Worm (Caenorhabditis elegans) whole organism, L4 larva: ENCODE results near the gene npp-8.

Experiments
- Y75B8A.6 ChIP-seq: fragments of 200-800 bp; sonication (Bioruptor generic); IDR thresholded peaks from 2 replicates; pipeline ENCODE4 v1.3.6; 2022; ENCODE audit warnings: missing genetic modification reagents, missing genetic modification characterization, missing compliant biosample characterization
- aha-1 ChIP-seq: fragments of 150-350 bp; peaks from one replicate; lab custom pipeline; 2014; ENCODE audit warnings: missing biosample characterization, missing genetic modification characterization
- aly-2 ChIP-seq: sonication (generic microtip); optimal IDR thresholded peaks from 2 replicates; lab custom pipeline; 2018; ENCODE audit warnings: missing biosample characterization, missing genetic modification characterization
- ceh-28 ChIP-seq: fragments of 150-350 bp; optimal IDR thresholded peaks from 2 replicates; lab custom pipeline; 2014; ENCODE audit warnings: missing biosample characterization, missing genetic modification reagents, missing genetic modification characterization
- ceh-44 ChIP-seq: fragments of 200-800 bp; sonication (Bioruptor generic); IDR thresholded peaks from 2 replicates; pipeline ENCODE4 v1.3.6; 2022; ENCODE audit warnings: missing genetic modification reagents, missing genetic modification characterization, missing compliant biosample characterization
- daf-16 ChIP-seq, 3 experiments: sonication (generic microtip); optimal IDR thresholded peaks; 2 replicates each; lab custom pipeline; 2016 to 2017; ENCODE audit warnings: missing genetic modification characterization in 3 of 3, missing genetic modification reagents in 3 of 3, mild to moderate bottlenecking in 2 of 3, missing compliant biosample characterization in 2 of 3, missing biosample characterization in 1 of 3, moderate library complexity in 1 of 3
- dmd-6 ChIP-seq: fragments of 200-800 bp; sonication (Bioruptor generic); IDR thresholded peaks from 2 replicates; pipeline ENCODE4 v1.3.6; 2022; ENCODE audit warnings: missing genetic modification reagents, missing genetic modification characterization, missing compliant biosample characterization
- duxl-1 ChIP-seq: sonication (generic microtip); optimal IDR thresholded peaks from 2 replicates; lab custom pipeline; 2016; ENCODE audit warnings: mild to moderate bottlenecking, missing genetic modification characterization, moderate library complexity, missing compliant biosample characterization; ENCODE audit not compliant: poor library complexity
- dve-1 ChIP-seq: sonication (generic microtip); optimal IDR thresholded peaks from 2 replicates; lab custom pipeline; 2017; ENCODE audit warnings: antibody characterized with exemption, mild to moderate bottlenecking, missing genetic modification characterization, missing compliant biosample characterization; ENCODE audit not compliant: insufficient read depth
- egl-43 ChIP-seq: fragments of 200-800 bp; sonication (Bioruptor generic); IDR thresholded peaks from 2 replicates; pipeline ENCODE4 v1.3.6; 2022; ENCODE audit warnings: missing genetic modification reagents, missing genetic modification characterization, missing compliant biosample characterization
- hlh-11 ChIP-seq: fragments of 200-800 bp; sonication (Bioruptor generic); optimal IDR thresholded peaks from 2 replicates; lab custom pipeline; 2018; ENCODE audit warnings: mild to moderate bottlenecking, missing genetic modification characterization, missing compliant biosample characterization
- hlh-30 ChIP-seq: sonication (generic microtip); optimal IDR thresholded peaks from 2 replicates; lab custom pipeline; 2017; ENCODE audit warnings: antibody characterized with exemption, mild to moderate bottlenecking, missing genetic modification characterization, missing compliant biosample characterization; ENCODE audit not compliant: insufficient read depth
- lin-13 ChIP-seq: fragments of 150-350 bp; optimal IDR thresholded peaks from 2 replicates; lab custom pipeline; 2014; ENCODE audit warnings: missing biosample characterization, missing genetic modification reagents, missing genetic modification characterization
- lsy-2 ChIP-seq, 2 experiments: fragments of 150-350 bp in 1 of 2; sonication (generic microtip) in 1 of 2; optimal IDR thresholded peaks; 2 replicates each; lab custom pipeline; 2014 to 2017; ENCODE audit warnings: missing biosample characterization in 2 of 2, missing genetic modification characterization in 2 of 2
- madf-5 ChIP-seq, 2 experiments: fragments of 200-800 bp; sonication (Bioruptor generic); IDR thresholded peaks; 2 replicates each; pipeline ENCODE4 v1.3.6; 2022; ENCODE audit warnings: missing compliant biosample characterization in 2 of 2, missing genetic modification characterization in 2 of 2
- madf-9 ChIP-seq: fragments of 200-800 bp; sonication (Bioruptor generic); conservative IDR thresholded peaks from 2 replicates; pipeline ENCODE4 v1.3.6; 2022; ENCODE audit warnings: missing genetic modification reagents, missing genetic modification characterization, missing compliant biosample characterization
- mdl-1 ChIP-seq, 2 experiments: fragments of 150-350 bp in 1 of 2; sonication (generic microtip) in 1 of 2; optimal IDR thresholded peaks; 2 replicates each; lab custom pipeline; 2014 to 2017; ENCODE audit warnings: missing biosample characterization in 2 of 2, missing genetic modification characterization in 2 of 2
- mdt-29 ChIP-seq: fragments of 200-800 bp; sonication (Bioruptor generic); IDR thresholded peaks from 2 replicates; pipeline ENCODE4 v1.3.6; 2022; ENCODE audit warnings: missing genetic modification reagents, missing genetic modification characterization, missing compliant biosample characterization
- mep-1 ChIP-seq: fragments of 150-350 bp; sonication (generic microtip); optimal IDR thresholded peaks from 3 replicates; lab custom pipeline; 2014; ENCODE audit warnings: missing biosample characterization, missing genetic modification characterization
- mes-2 ChIP-seq: sonication (generic microtip); optimal IDR thresholded peaks from 2 replicates; lab custom pipeline; 2016; ENCODE audit warnings: missing genotype, mild to moderate bottlenecking, missing genetic modification characterization, missing compliant biosample characterization; ENCODE audit not compliant: poor library complexity, severe bottlenecking
- mxl-3 ChIP-seq: fragments of 200-800 bp; sonication (Bioruptor generic); optimal IDR thresholded peaks from 2 replicates; lab custom pipeline; 2018; ENCODE audit warnings: mild to moderate bottlenecking, missing genetic modification characterization, missing compliant biosample characterization
- nhr-28 ChIP-seq: fragments of 150-350 bp; optimal IDR thresholded peaks from 2 replicates; lab custom pipeline; 2014; ENCODE audit warnings: missing biosample characterization, missing genetic modification characterization
- nhr-77 ChIP-seq: fragments of 150-350 bp; optimal IDR thresholded peaks from 2 replicates; lab custom pipeline; 2014; ENCODE audit warnings: missing biosample characterization, missing genetic modification characterization
- php-3 ChIP-seq: fragments of 200-800 bp; sonication (Bioruptor generic); IDR thresholded peaks from 2 replicates; pipeline ENCODE4 v1.3.6; 2022; ENCODE audit warnings: missing genetic modification reagents, missing genetic modification characterization, missing compliant biosample characterization
- snpc-4 ChIP-seq: fragments of 150-350 bp; optimal IDR thresholded peaks from 2 replicates; lab custom pipeline; 2014; ENCODE audit warnings: missing biosample characterization, missing genetic modification characterization
- tra-1 ChIP-seq: fragments of 200-800 bp; sonication (Bioruptor generic); IDR thresholded peaks from 2 replicates; pipeline ENCODE4 v1.3.6; 2022; ENCODE audit warnings: missing genetic modification reagents, missing genetic modification characterization, missing compliant biosample characterization
- unc-62 ChIP-seq, 3 experiments: fragments of 150-350 bp in 1 of 3; sonication (generic microtip); optimal IDR thresholded peaks in 2 of 3; peaks in 1 of 3; 1 replicate in 1 of 3; 2 replicates in 2 of 3; lab custom pipeline; 2014 to 2017; ENCODE audit warnings: missing biosample characterization in 3 of 3, missing genetic modification characterization in 3 of 3, missing genetic modification reagents in 3 of 3, missing genotype in 1 of 3

npp-8 gene

ce11 chrIV:1626342-1626855, 30.8 kb upstream of the npp-8 start, which contains the start of gene nhr-146:
nhr-146 (plus strand) TSS chrIV:1626805.
- TF ChIP-seq unc-62 (GFP tag; optimal IDR thresholded peaks at IDR 0.05 in 1 of 2; lab: Kevin White, UChicago) (peak in 1 of 2 experiments; percentile 91), unc-62 (tag; optimal IDR thresholded peaks at IDR 0.05; lab: Kevin White, UChicago) (no peak), madf-5 (GFP tag; IDR thresholded peaks at IDR 0.05; lab: Robert Waterston, UW) (no peak)

- TF ChIP-seq nhr-28 (tag; lab: Kevin White, UChicago) (peak; percentile 100), lin-13 (GFP tag; lab: Kevin White, UChicago) (peak; percentile 76), unc-62 (GFP tag; optimal IDR thresholded peaks at IDR 0.05 in 1 of 2; lab: Kevin White, UChicago) (no peak), unc-62 (tag; optimal IDR thresholded peaks at IDR 0.05; lab: Kevin White, UChicago) (no peak), nhr-77 (peak; percentile 55), mep-1 (tag; lab: Kevin White, UChicago) (peak; percentile 10), snpc-4 (tag; lab: Kevin White, UChicago) (no peak), duxl-1 (tag; lab: Kevin White, UChicago) (no peak)
Observed at ce11 chrIV:1624447-1624846, 28.8 kb upstream of the npp-8 start.

DNA sequence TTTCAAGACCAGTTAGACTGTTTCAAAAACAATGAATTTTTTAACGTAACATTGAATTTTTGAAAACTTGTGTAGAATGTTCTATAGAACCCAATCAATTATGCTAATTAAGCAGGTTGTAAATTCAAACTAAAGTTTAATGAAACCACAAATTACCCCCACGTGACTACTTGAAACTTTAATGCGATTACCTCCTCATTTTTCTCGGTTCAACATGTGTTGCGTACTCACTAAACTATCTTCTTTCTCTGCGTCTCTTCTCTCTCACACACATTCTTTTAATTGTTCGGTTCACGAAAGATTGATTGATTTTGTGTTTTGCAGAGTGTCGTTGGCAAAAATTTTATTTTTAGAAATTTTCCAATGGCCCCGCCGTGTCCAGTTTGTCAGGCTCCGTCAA, 28.1 kb upstream of the npp-8 start, which contains the start of gene nhr-87:
Gene nhr-87 (plus strand): TSS at position 318 of the 400 bp plus-strand sequence.
- TF ChIP-seq mep-1 (tag; lab: Kevin White, UChicago) (peak; percentile 27), tra-1 (GFP tag; lab: Robert Waterston, UW) (no peak), madf-5 (GFP tag; IDR thresholded peaks at IDR 0.05; lab: Robert Waterston, UW) (no peak), madf-9 (no peak), hlh-30 (tag; lab: Kevin White, UChicago) (peak; percentile 75), mdl-1 (tag; optimal IDR thresholded peaks at IDR 0.05; lab: Kevin White, UChicago) (peak in 1 of 2 experiments; percentile 20), dve-1 (tag; lab: Kevin White, UChicago) (peak; percentile 38), nhr-28 (tag; lab: Kevin White, UChicago) (peak; percentile 52), Y75B8A.6 (no peak), lsy-2 (tag; optimal IDR thresholded peaks at IDR 0.05; lab: Kevin White, UChicago) (peak in 1 of 2 experiments; percentile 22), hlh-11 (peak; percentile 39), ceh-44 (GFP tag; lab: Robert Waterston, UW) (no peak), aly-2 (tag; lab: Kevin White, UChicago) (no peak), mdt-29 (GFP tag; lab: Robert Waterston, UW) (no peak), dmd-6 (GFP tag; lab: Robert Waterston, UW) (peak; percentile 51), mxl-3 (GFP tag; lab: Kevin White, UChicago) (peak; percentile 45), nhr-77 (no peak), egl-43 (GFP tag; lab: Robert Waterston, UW) (no peak)

- TF ChIP-seq aha-1 (tag; lab: Kevin White, UChicago) (peak; percentile 47), nhr-28 (tag; lab: Kevin White, UChicago) (peak; percentile 99), daf-16 (GFP tag; optimal IDR thresholded peaks at IDR 0.05; lab: Kevin White, UChicago) (no peak), daf-16 (tag; optimal IDR thresholded peaks at IDR 0.05; lab: Kevin White, UChicago) (peak; percentile 89), php-3 (no peak), dve-1 (tag; lab: Kevin White, UChicago) (peak; percentile 53), mes-2 (tag; lab: Kevin White, UChicago) (peak; percentile 29), hlh-11 (peak; percentile 8), mxl-3 (GFP tag; lab: Kevin White, UChicago) (no peak), ceh-28 (peak; percentile 91), hlh-30 (tag; lab: Kevin White, UChicago) (peak; percentile 37)
Observed at ce11 chrIV:1619519-1620311, 24.1 kb upstream of the npp-8 start, which contains the start of gene nhr-92. nhr-92 (plus strand) TSS chrIV:1620094.
